Fruit fly (Drosophila melanogaster): ENCODE measurements around the gene CG43783.

DNA sequence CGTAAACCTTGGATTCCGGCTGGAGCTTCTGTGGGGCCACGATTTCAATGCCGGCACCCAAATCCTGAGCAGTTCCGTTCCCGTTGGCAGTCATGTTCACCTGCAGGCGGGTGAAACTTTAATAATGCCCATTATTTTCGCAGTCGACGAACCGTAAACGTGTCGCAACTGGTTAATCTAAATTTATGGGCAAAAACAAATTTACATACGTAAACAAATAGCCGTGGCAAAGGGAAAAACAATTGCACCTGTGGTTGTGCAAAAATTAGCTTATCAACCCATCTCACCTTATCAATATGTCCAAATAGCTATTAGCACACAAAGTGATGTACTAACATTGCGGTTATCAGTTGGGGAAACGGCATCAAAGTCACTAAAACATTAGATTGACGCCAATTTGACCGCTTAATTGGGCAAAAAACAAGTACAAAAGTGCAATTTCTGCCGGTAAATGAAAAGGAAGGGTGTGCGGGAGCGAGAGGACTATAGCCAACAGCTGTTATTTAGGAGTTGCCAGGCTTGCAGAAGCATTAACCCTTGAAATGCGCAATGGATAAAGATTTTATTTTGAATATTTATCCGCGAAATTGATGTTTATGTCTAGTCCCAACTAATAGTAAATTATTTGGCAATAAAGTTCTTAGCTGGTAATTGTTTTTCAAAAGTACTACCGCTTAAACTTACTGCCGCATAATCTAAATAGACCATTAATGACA lies 31.2 kb upstream of the CG43783 start:
- TF ChIP-seq CG6854 (GFP tag; optimal IDR thresholded peaks at IDR 0.05), result no peak
- TF ChIP-seq CG11902 (GFP tag; optimal IDR thresholded peaks at IDR 0.05), result no peak

All from whole organism, prepupa.